Worm (Caenorhabditis elegans) whole organism, dauer: Measurements from ENCODE around the gene pfn-2.

Experiments used
- unc-62 ChIP-seq: sonication (generic microtip); optimal IDR thresholded peaks from 2 replicates; lab custom pipeline; 2017; ENCODE audit warnings: missing biosample characterization, missing genetic modification reagents, missing genetic modification characterization

The pfn-2 gene

ce11 chrX:5354022-5354876, at the start of gene pfn-2:
TSS of gene pfn-2 (minus strand) at chrX:5354072.
- no peak for TF ChIP-seq unc-62

DNA sequence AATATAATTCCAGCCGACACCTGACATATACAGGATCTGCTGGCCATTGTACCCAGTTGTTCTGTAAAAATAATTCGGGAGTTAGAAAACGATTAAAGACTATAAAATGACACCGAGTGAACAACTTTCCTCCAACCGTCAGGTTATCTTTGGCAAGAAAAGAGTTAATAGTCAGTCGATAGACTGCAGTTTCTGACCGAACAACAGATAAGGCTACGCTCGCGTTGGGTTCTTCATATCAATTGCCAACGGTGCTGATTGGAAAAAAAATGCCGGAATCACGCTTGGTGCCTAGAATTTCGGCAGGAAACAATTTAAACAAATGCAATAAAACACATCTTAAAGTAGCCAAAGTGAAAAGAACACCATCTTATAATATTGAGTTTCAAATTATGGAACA, 46.7 kb upstream of the pfn-2 start, which contains the start of gene scav-1:
TSS of gene scav-1 (minus strand) at position 61 of the 400 bp plus-strand sequence.
- no peak for TF ChIP-seq unc-62

- TF ChIP-seq unc-62, result no peak
These were observed 43.4 kb upstream of the pfn-2 start, which contains the start of gene C03F11.2 for ce11 chrX:5397300-5397699. TSS of gene C03F11.2 (minus strand) at chrX:5397400.

- no peak for TF ChIP-seq unc-62
These were observed 33.8 kb upstream of the pfn-2 start for ce11 chrX:5387629-5388028.

DNA sequence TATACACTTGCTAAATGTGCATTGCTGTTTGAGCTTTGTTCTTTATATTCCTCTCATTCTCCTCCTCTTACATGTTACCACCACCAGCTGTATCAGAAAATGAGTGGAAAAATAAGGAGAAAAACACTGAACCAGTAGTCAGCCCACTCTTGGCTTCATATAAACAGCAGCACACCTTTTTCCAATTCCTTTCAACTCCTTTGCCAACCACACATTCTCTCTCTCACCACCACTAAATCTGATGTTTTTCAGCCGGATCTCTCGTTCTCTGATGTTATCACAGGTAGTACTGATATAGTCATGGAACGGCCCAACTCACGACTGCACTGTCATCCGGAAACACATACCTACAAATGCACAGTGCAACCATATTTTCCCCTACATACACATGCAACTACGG, 32.7 kb upstream of the pfn-2 start, which contains the start of gene kcnl-3:
TSS of gene kcnl-3 (plus strand) at position 301 of the 400 bp plus-strand sequence.
- no peak for TF ChIP-seq unc-62

DNA sequence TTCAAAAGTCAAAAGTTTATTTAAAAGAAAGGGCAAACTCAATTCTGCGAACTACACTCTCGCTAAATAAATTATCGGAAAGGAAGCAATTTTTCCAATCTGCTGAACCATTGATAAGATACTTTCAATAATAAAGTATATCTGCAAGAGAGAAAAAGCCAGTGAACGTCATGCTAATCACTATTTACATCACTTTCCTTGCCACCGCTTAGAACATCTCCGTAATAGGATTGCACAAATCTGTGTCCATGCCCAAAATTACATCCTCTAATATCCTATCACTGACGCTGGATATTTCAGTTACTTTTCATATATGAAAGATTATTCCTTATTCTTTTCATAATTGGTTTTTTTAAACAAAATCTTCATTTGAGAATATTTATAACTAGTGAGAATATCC, 28.9 kb upstream of the pfn-2 start:
- TF ChIP-seq unc-62, result no peak

DNA sequence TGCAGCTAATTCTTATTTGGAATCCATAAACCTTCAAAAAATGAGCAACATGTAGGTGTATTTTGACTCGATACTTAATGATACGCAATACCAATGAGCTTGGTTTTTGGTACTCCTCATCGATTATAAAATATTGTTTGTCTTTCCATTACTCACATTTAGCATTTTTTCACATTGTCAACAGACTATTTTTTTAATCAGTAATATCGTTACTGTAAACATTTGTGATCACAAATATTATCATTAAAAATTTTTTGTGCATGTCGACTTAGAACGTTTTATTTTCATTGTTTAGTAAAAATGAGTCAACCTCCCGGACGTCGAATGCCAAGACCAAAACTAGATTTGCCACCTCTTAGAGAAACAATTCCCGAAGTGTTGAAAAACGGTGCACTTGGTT, 23.4 kb upstream of the pfn-2 start, which contains the start of gene sek-5:
TSS of gene sek-5 (plus strand) at position 301 of the 400 bp plus-strand sequence.
- no peak for TF ChIP-seq unc-62

DNA sequence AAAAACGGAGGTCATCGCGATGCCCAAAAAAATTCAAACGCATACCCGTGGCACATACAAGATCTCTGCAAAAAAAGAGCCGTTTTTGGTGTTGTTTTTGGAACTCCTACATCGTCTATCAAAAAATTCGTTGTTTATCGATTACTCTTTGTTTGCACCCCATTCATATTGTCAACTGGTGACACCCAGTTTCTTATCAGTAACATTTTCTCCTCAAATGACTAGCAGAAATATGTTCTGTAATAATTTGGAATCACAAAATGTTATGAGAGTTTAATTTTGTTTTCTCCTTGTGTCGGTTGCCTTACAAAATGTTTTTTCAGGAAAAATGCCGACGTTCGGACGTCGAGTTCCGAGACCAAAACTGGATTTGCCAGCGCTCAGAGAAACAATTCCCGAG, 20.9 kb upstream of the pfn-2 start, which contains the start of gene sek-4:
TSS of gene sek-4 (plus strand) at position 318 of the 400 bp plus-strand sequence.
- no peak for TF ChIP-seq unc-62

- TF ChIP-seq unc-62, result no peak
These were observed 19.7 kb upstream of the pfn-2 start for ce11 chrX:5373597-5373996.

- TF ChIP-seq unc-62, result no peak
These were observed 18.8 kb upstream of the pfn-2 start, which contains the start of gene F35C8.8 for ce11 chrX:5372638-5373037. TSS of gene F35C8.8 (minus strand) at chrX:5372639.

- TF ChIP-seq unc-62, result no peak
These were observed 16.7 kb upstream of the pfn-2 start for ce11 chrX:5370605-5371004.

- TF ChIP-seq unc-62, result no peak
These were observed 14.3 kb upstream of the pfn-2 start, which contains the start of gene jkk-1 for ce11 chrX:5368220-5368619. TSS of gene jkk-1 (plus strand) at chrX:5368468.

DNA sequence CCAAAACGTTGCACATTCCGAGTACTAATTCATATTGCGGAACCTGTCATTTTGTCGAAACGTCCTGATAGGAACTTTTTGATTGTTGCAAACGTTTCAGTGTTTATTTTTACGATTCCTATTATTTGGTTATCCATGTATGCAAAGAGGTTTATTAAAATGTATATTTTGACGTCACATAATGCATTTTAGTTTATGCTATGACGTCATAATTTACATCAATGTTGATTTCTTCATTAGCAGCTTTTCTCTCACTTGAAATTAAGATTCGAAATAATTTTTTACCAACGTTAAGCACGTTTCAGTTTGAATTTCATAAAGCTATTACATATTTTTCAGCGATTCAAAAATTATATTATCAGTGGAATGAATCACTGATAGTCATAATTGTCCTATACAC, 12.7 kb upstream of the pfn-2 start:
- TF ChIP-seq unc-62, result no peak

ce11 chrX:5365437-5365836, 11.6 kb upstream of the pfn-2 start, which contains the start of gene F35C8.5:
TSS of gene F35C8.5 (plus strand) at chrX:5365813.
- no peak for TF ChIP-seq unc-62

ce11 chrX:5364222-5364621, 10.3 kb upstream of the pfn-2 start, which contains the start of gene chtl-1:
TSS of gene chtl-1 (minus strand) at chrX:5364322.
- TF ChIP-seq unc-62, result no peak

DNA sequence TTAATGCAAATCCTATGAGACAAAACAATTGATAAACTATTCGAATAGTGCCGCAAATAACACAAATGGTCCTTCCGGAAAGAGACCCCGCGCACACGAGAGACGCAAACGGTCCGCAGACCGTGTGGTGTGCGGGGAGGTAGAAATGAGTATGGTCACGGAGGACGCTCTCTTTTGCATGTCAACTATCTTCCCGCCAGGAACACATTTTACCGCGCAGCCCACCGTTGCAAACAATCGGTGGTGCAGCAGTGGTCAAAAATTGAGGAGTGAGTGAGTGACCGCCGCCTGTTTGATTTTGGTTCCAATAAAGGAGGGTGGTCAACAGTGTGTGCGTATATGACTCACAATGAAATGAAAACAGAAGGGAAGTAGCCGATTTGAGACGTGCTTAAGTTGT, 6.8 kb upstream of the pfn-2 start:
- TF ChIP-seq unc-62, result no peak

DNA sequence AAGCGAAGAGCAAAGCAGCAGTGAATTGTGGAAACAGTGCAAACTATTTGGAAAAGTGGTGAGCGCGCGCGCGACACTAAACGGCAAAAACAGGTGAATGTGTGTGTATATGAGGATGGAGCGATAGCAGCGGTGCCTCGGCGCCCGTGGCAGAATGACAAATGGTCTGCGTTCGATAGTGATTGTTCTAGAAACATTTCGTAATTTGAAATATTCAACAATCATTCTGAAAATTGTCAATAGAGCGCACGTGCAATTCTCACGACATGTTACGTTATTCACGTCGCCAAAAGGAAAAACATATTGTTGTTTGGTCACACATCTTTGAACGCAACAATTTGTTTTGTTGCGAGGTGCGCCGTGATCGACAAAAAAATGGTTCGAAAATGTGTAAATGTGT, 1.4 kb upstream of the pfn-2 start:
- TF ChIP-seq unc-62, result no peak
